Worm (Caenorhabditis elegans): ENCODE measurements around the gene C55A6.4.

ce11 chrV:11517789-11518188 lies at the start of gene C55A6.4:
- TF ChIP-seq ceh-28 (tag; optimal IDR thresholded peaks at IDR 0.05), result no peak
- no peak for TF ChIP-seq elt-3 (tag; optimal IDR thresholded peaks at IDR 0.05)
- no peak for TF ChIP-seq tbx-2 (tag; optimal IDR thresholded peaks at IDR 0.05)
- no peak for TF ChIP-seq fkh-10 (GFP tag; optimal IDR thresholded peaks at IDR 0.05)
- no peak for TF ChIP-seq pha-4 (tag; optimal IDR thresholded peaks at IDR 0.05)
- no peak for TF ChIP-seq ztf-11 (tag; optimal IDR thresholded peaks at IDR 0.05)
- no peak for TF ChIP-seq ama-1 (optimal IDR thresholded peaks at IDR 0.05)
- TF ChIP-seq R02D3.7 (tag; optimal IDR thresholded peaks at IDR 0.05), result no peak
- TF ChIP-seq nhr-12 (tag; optimal IDR thresholded peaks at IDR 0.05), result no peak
- no peak for TF ChIP-seq sea-2 (GFP tag; optimal IDR thresholded peaks at IDR 0.05)
